Fruit fly (Drosophila melanogaster): ENCODE results near the gene cnc.

cnc gene

DNA sequence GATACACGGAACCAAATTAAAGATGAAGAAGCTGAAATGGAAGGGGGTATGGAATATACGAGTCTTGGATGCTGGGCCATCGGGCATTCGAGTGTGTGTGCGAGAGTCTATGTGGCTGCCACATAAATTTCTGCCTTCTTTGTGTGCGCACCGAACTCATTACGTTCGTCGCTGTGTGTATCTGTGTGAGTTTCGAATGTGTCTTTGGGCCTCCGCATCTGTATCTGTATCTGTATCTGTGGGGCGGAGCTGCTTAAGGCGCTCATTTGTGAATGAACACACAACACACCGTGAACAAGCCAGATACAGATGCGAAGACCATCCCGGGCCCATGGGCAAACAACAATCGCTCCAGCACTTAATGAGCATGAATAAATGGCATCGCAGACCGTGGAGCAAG is 83.1 kb downstream of the cnc start:
- no peak for TF ChIP-seq CG17801 (GFP tag; optimal IDR thresholded peaks at IDR 0.05; ENCODE audit: partially characterized antibody)

DNA sequence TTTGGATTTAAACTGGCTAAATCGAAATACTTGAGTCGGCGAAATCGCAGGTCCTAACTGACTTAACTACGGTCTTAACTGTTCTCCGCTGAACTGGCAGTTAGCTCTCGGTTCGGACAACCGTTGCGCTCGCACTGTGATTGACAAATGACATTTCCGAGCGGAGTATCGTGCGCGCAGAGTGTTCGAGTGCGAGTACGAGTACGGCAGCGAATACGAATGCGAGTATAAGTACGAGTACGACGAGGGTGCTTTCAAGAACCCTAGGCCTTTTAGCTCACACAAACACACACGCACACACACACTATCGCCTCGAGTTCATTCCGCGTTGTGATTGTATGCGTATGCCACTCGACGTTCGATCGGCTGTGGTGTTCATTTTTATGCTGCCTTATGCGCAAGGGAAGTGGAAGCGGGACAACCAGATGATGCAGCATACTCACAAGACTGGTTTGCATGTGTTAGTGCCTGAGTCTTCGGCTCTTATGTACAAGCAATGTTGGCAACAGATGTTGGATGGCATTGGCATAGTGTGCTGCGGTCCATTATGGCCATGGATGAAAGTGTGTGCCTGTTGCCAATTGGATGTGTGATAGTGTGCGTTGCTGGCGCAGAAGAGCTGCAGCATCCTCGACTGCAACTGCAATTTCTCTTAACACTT is 84.7 kb downstream of the cnc start, which contains the start of gene hh:
Gene hh (minus strand): TSS at position 229 of the 661 bp plus-strand sequence.
- no peak for TF ChIP-seq CG17801 (GFP tag; optimal IDR thresholded peaks at IDR 0.05; ENCODE audit: partially characterized antibody)

DNA sequence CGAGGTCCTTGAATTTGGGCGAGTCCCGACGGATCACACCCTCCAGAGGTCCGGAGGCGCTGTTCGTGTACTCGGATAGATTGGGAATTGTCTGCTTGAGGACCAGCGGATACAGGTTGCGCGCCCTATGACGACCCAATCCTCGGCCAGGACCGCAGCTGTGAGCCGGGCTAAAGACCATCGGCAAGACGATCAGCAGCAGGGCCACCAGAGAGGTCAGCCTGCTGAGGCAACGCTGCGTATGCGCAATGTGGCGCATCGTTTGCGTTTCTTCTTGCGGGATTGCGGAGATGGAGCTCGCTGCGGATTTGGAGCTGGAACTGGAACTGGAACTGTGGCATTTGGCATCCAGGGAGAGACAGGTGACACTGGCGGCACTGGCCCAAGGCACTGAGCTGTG is 85.4 kb downstream of the cnc start:
- no peak for TF ChIP-seq CG17801 (GFP tag; optimal IDR thresholded peaks at IDR 0.05; ENCODE audit: partially characterized antibody)

DNA sequence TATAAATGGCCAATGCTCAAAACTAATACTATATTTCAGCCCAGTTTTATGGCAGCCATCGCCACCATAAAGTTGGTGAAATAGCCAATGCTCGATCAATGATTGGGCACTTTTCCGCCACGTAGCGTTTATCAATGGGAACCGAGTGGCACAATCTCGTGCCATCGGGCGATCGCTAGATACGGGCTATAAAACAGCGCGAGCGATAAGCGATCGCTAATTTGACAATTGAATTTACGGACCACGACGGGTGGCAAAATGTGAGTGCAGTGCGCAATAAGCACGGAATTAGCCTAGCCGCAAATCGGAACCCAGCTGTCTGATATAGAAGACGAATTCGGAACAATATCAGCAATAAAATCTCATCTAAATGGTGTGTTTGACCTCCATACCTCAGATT is 86.2 kb downstream of the cnc start:
- no peak for TF ChIP-seq CG17801 (GFP tag; optimal IDR thresholded peaks at IDR 0.05; ENCODE audit: partially characterized antibody)

DNA sequence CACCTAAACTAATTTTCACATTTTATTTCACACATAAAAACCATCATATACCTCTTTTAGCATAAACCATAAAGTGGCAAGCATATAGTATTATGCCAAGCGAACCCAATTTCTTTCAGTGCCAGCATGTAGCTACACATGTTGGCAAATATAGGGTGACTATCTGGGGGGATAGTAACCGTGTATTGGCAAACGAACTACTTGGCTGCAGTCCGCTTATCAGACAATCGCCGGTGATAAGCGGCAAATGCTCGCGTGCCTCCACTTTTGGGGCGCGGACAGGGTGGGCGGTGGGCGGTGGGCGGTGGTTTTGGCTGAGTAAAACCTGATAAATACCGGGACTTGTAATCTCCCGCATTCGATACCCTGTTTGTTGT is 86.9 kb downstream of the cnc start:
- TF ChIP-seq CG17801 (GFP tag; optimal IDR thresholded peaks at IDR 0.05; ENCODE audit: partially characterized antibody): no peak

DNA sequence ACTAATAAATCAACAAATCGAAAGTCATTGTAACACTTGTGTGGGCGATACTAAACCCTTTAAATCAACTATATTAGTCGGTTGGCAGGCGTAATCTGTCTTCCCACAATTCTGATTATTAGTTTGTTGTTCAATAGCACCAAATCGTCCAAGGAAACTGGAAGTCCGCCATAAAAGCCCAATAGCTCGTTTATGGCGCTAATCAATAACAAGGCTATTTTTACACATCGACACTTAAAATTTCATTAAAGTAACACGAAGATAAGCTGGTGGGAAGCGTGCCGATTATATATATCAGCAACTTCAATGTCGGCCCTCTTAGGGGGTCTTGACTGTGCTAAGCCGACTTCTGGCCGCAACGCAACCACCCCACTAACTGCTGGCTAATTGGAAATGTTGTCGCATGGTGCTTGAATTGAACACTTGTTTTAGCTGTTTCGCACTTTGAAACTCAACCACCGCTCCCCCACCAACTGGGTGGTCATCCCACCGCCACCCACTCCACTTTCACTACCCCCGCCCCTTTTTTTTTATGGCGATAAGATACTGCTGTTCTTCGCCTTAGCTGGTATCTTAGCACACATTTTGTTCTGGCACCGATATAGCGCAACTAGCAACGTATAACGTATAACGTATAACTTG is 87.4 kb downstream of the cnc start:
- TF ChIP-seq CG17801 (GFP tag; optimal IDR thresholded peaks at IDR 0.05; ENCODE audit: partially characterized antibody): no peak

DNA sequence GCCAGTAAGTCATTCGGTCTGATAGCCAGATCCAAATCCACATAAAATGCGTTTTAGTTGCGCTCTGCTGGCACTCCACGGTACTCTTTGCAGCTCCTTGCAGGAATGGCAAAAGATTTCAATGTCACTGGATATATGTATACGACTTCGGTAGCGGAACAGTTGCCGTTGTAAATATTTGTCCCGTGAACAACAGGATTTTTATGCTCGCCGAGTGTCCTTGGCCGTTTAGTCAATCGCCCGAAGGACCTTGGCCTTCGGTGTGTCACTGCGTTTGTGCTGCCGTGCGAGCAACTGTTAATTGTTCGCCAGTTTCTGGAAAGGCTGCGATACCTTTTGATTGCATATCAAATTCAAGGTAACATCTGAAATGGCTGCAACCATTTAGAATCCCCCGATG is 88.1 kb downstream of the cnc start:
- TF ChIP-seq CG17801 (GFP tag; optimal IDR thresholded peaks at IDR 0.05; ENCODE audit: partially characterized antibody): no peak

Measured in ovary, adult (tissue).